Worm (Caenorhabditis elegans) whole organism, L2 larva: ENCODE data around the gene frpr-6.

ENCODE experiments used
- F13H6.1 ChIP-seq: sonication (generic microtip); optimal IDR thresholded peaks from 2 replicates; lab custom pipeline; 2016; ENCODE audit warnings: missing genetic modification characterization, missing compliant biosample characterization
- ceh-82 ChIP-seq: fragments of 150-350 bp; optimal IDR thresholded peaks from 2 replicates; lab custom pipeline; 2014; ENCODE audit warnings: missing biosample characterization, missing genetic modification characterization
- mdl-1 ChIP-seq, 2 experiments: fragments of 150-350 bp in 1 of 2; sonication (generic microtip) in 1 of 2; optimal IDR thresholded peaks; 2 replicates each; lab custom pipeline; 2017; ENCODE audit warnings: missing biosample characterization in 2 of 2, missing genetic modification characterization in 2 of 2
- nhr-237 ChIP-seq: fragments of 150-350 bp; optimal IDR thresholded peaks from 2 replicates; lab custom pipeline; 2014; ENCODE audit warnings: missing biosample characterization, missing genetic modification characterization
- zag-1 ChIP-seq: fragments of 150-350 bp; optimal IDR thresholded peaks from 2 replicates; lab custom pipeline; 2014; ENCODE audit warnings: missing biosample characterization, missing genetic modification characterization
- ztf-1 ChIP-seq: fragments of 200-800 bp; sonication (Bioruptor generic); conservative IDR thresholded peaks from 2 replicates; pipeline ENCODE4 v1.3.6; 2022; ENCODE audit warnings: missing genetic modification characterization, missing compliant biosample characterization
- ztf-11 ChIP-seq: sonication (generic microtip); optimal IDR thresholded peaks from 2 replicates; lab custom pipeline; 2017; ENCODE audit warnings: missing biosample characterization, missing genetic modification characterization

- TF ChIP-seq zag-1 (tag; lab: Kevin White, UChicago), result no peak
- TF ChIP-seq mdl-1 (tag; optimal IDR thresholded peaks at IDR 0.05; lab: Kevin White, UChicago), result no peak
- no peak for TF ChIP-seq nhr-237 (tag; lab: Kevin White, UChicago)
- no peak for TF ChIP-seq ztf-11 (tag; lab: Kevin White, UChicago)
- TF ChIP-seq ceh-82 (tag; lab: Kevin White, UChicago), result no peak
- TF ChIP-seq F13H6.1 (tag; lab: Kevin White, UChicago), result no peak
- TF ChIP-seq ztf-1 (GFP tag; lab: Robert Waterston, UW), result no peak
Observed at ce11 chrV:9088758-9089157, 12.2 kb downstream of the frpr-6 start.
